Worm (Caenorhabditis elegans): ENCODE data around the gene T28H11.8.

The T28H11.8 gene

DNA sequence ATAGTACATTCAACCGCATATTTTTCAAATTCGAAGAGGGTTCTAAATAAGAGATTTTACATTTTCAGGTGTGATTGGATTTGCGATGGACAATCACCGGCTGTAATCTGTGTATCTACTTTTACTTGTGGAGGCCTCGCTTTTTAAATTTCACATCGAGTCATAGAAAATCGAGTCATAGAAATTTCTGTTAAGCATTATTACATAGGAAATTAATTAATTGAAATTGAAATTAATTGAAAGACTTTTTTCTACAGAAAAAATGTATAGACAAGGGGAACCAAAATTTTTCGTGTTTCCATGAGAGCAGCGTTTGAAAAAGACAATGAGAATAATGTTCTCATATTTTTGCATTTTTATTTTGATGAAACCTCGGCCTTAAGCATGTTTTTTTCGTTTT, 36.7 kb downstream of the T28H11.8 start, which contains the start of gene clec-176:
clec-176 (plus strand) TSS at position 301 of the 400 bp plus-strand sequence.
- TF ChIP-seq ztf-11 (tag; optimal IDR thresholded peaks at IDR 0.05) (no peak), sea-2 (GFP tag; optimal IDR thresholded peaks at IDR 0.05) (no peak), nhr-28 (tag; optimal IDR thresholded peaks at IDR 0.05) (no peak), pha-4 (tag; optimal IDR thresholded peaks at IDR 0.05) (no peak), egl-27 (tag; optimal IDR thresholded peaks at IDR 0.05) (no peak), nhr-11 (tag; optimal IDR thresholded peaks at IDR 0.05) (no peak), unc-39 (tag; optimal IDR thresholded peaks at IDR 0.05) (no peak), lin-39 (tag; optimal IDR thresholded peaks at IDR 0.05) (no peak), hmg-11 (tag; optimal IDR thresholded peaks at IDR 0.05) (no peak), elt-2 (tag; optimal IDR thresholded peaks at IDR 0.05) (no peak), nhr-67 (tag; optimal IDR thresholded peaks at IDR 0.05) (no peak), nhr-237 (tag; optimal IDR thresholded peaks at IDR 0.05) (no peak), tbx-2 (tag; optimal IDR thresholded peaks at IDR 0.05) (no peak), nhr-77 (tag; optimal IDR thresholded peaks at IDR 0.05) (no peak), ama-1 (optimal IDR thresholded peaks at IDR 0.05) (no peak), egl-5 (tag; optimal IDR thresholded peaks at IDR 0.05) (no peak), elt-1 (tag; optimal IDR thresholded peaks at IDR 0.05) (no peak), lin-15B (tag; optimal IDR thresholded peaks at IDR 0.05) (no peak)

DNA sequence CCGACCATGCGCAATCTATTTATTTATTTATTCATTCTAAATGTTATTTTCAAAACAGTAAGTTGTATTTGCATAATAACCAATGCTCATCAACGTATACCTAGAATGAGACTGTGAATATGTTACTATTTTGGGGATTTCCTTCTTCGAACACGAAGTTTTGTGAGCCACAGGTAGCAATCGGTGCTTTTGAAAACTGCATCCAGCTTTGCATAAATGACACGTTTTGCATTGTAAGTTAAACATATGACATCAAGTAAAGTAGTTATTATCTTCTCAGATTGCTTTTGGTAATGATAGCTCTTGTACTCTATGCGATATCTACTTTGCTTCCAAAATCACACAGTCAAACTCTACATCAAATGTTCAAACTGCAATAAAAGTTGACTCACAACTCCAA, 38.0 kb downstream of the T28H11.8 start, which contains the start of gene E03H12.4:
E03H12.4 (plus strand) TSS at position 120 of the 400 bp plus-strand sequence.
- TF ChIP-seq ztf-11 (tag; optimal IDR thresholded peaks at IDR 0.05) (no peak), R02D3.7 (tag; optimal IDR thresholded peaks at IDR 0.05) (no peak), fos-1 (tag; optimal IDR thresholded peaks at IDR 0.05) (no peak), nhr-28 (tag; optimal IDR thresholded peaks at IDR 0.05) (no peak), egl-27 (tag; optimal IDR thresholded peaks at IDR 0.05) (no peak), lsy-12 (tag; optimal IDR thresholded peaks at IDR 0.05) (no peak), nhr-43 (tag; optimal IDR thresholded peaks at IDR 0.05; ENCODE audit: poor library complexity, severe bottlenecking) (no peak), aly-2 (tag; optimal IDR thresholded peaks at IDR 0.05) (no peak), nhr-77 (tag; optimal IDR thresholded peaks at IDR 0.05) (no peak), elt-1 (tag; optimal IDR thresholded peaks at IDR 0.05) (no peak), ceh-16 (tag; optimal IDR thresholded peaks at IDR 0.05) (no peak), unc-39 (tag; optimal IDR thresholded peaks at IDR 0.05) (no peak), pqm-1 (tag; optimal IDR thresholded peaks at IDR 0.05) (no peak), nhr-67 (tag; optimal IDR thresholded peaks at IDR 0.05) (no peak), mml-1 (tag; optimal IDR thresholded peaks at IDR 0.05) (no peak)

DNA sequence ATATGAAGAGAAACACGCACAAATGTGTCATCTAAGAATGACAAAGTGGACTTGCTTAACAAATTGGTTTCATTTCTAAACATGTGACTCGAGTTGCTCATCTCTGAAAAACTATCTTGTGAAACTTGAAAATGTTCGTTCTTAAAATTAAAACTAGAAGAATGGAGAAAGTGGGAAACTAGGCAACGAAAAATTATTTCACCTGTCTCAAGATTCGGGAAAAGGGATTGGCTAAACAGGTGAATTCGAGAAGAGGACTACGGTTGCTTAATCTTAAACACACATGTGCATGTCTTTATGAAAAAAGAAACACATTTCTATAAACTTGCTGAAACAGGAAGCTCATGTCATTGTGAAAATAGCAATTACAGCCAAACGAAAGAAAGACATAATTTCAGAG, 39.4 kb downstream of the T28H11.8 start, which contains the start of gene srz-24:
srz-24 (minus strand) TSS at position 101 of the 400 bp plus-strand sequence.
- TF ChIP-seq lsy-12 (tag; optimal IDR thresholded peaks at IDR 0.05) (no peak), nhr-67 (tag; optimal IDR thresholded peaks at IDR 0.05) (no peak), nhr-28 (tag; optimal IDR thresholded peaks at IDR 0.05) (no peak)

DNA sequence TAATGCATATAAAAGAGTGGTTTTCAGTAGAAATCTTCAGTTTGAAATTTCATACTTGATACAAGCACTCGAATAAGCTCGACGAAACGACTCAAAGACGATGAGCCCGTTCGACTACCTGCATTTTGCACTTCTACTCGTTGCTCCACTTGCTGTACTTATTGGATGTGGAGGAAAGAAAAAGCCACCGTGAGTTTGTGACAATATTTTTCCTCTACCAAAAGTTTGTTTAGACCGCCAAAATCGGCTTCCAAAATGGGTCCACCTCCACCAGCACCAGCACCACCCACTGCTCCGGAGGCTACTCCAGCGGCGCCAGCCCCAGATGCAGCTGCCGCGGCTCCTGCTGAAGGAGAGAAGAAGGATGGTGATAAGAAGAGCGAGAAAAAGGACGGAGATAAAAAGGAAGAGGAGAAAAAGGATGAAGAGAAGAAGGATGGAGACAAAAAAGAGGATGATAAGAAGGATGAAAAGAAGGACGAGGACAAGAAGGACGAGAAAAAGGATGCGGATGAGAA, 43.2 kb downstream of the T28H11.8 start, which contains the start of gene E03H12.5:
E03H12.5 (plus strand) TSS at position 51 of the 518 bp plus-strand sequence.
- TF ChIP-seq hmg-11 (tag; optimal IDR thresholded peaks at IDR 0.05): no peak
- TF ChIP-seq daf-12 (tag; optimal IDR thresholded peaks at IDR 0.05): no peak
- no peak for TF ChIP-seq mdl-1 (tag; optimal IDR thresholded peaks at IDR 0.05)
- TF ChIP-seq fkh-10 (GFP tag; optimal IDR thresholded peaks at IDR 0.05): no peak
- no peak for TF ChIP-seq elt-2 (tag; optimal IDR thresholded peaks at IDR 0.05)
- no peak for TF ChIP-seq ceh-28 (tag; optimal IDR thresholded peaks at IDR 0.05)
- TF ChIP-seq zag-1 (tag; optimal IDR thresholded peaks at IDR 0.05): no peak
- no peak for TF ChIP-seq nhr-76 (tag; optimal IDR thresholded peaks at IDR 0.05)
- TF ChIP-seq eor-1 (tag; optimal IDR thresholded peaks at IDR 0.05): no peak
- TF ChIP-seq lin-15B (tag; optimal IDR thresholded peaks at IDR 0.05): no peak

DNA sequence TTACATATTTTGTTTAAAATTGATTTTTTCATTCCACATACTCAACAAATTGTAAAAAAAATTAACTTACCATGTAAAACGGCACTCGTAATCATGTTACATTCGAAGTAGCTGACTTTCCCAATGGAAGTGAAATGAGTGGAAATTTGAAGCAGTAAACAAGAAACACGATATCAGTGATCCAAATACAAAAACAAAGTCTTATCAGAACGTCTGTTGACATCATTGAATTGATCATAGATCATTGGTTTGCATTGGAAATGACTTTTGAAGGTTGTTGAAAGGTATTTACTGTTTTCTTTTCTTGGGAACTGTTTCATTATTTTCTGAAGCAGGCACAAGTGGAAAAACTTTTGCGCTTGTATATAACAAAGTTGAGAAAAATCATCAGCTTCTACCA, 44.4 kb downstream of the T28H11.8 start, which contains the start of gene Y9C9A.16:
Y9C9A.16 (minus strand) TSS at position 131 of the 400 bp plus-strand sequence.
- TF ChIP-seq nhr-237 (tag; optimal IDR thresholded peaks at IDR 0.05) (no peak), lin-15B (tag; optimal IDR thresholded peaks at IDR 0.05) (no peak)

Measured in whole organism, L3 larva.